Fruit fly (Drosophila melanogaster) whole organism, adult: ENCODE data around the gene Cox17.

Source experiments
- CG11617 ChIP-seq: fragments of 200-800 bp; sonication (Bioruptor generic); optimal IDR thresholded peaks from 2 replicates; lab custom pipeline; 2017; ENCODE audit warnings: mild to moderate bottlenecking, missing biosample characterization, missing genetic modification reagents, missing genetic modification characterization
- CG12768 ChIP-seq: fragments of 200-800 bp; sonication (Bioruptor generic); optimal IDR thresholded peaks from 2 replicates; lab custom pipeline; 2017; ENCODE audit warnings: missing biosample characterization, missing genetic modification characterization, mild to moderate bottlenecking, moderate library complexity, missing genetic modification reagents
- CG14711 ChIP-seq: fragments of 200-800 bp; sonication (Bioruptor generic); optimal IDR thresholded peaks from 2 replicates; lab custom pipeline; 2018; ENCODE audit warnings: missing biosample characterization, mild to moderate bottlenecking, missing genetic modification characterization, moderate library complexity
- CG1620 ChIP-seq: fragments of 200-800 bp; sonication (Bioruptor generic); optimal IDR thresholded peaks from 2 replicates; lab custom pipeline; 2016; ENCODE audit warnings: missing biosample characterization, missing genetic modification characterization
- CG33017 ChIP-seq: fragments of 200-800 bp; sonication (Bioruptor generic); optimal IDR thresholded peaks from 2 replicates; lab custom pipeline; 2018; ENCODE audit warnings: missing biosample characterization, mild to moderate bottlenecking, missing genetic modification characterization, moderate library complexity
- CG5204 ChIP-seq: fragments of 200-800 bp; sonication (Bioruptor generic); optimal IDR thresholded peaks from 2 replicates; lab custom pipeline; 2016; ENCODE audit warnings: missing biosample characterization, missing genetic modification characterization
- CG7045 ChIP-seq: fragments of 200-800 bp; sonication (Bioruptor generic); optimal IDR thresholded peaks from 2 replicates; lab custom pipeline; 2017; ENCODE audit warnings: missing biosample characterization, mild to moderate bottlenecking, missing genetic modification characterization
- CG7101 ChIP-seq: fragments of 200-800 bp; sonication (Bioruptor generic); optimal IDR thresholded peaks from 2 replicates; lab custom pipeline; 2018; ENCODE audit warnings: missing biosample characterization, mild to moderate bottlenecking, missing genetic modification characterization, moderate library complexity
- Clk ChIP-seq: fragments of 200-800 bp; sonication (Bioruptor generic); optimal IDR thresholded peaks from 2 replicates; lab custom pipeline; 2017; ENCODE audit warnings: missing biosample characterization, missing genetic modification characterization
- Crg-1 ChIP-seq: fragments of 200-800 bp; sonication (Bioruptor generic); optimal IDR thresholded peaks from 2 replicates; lab custom pipeline; 2016; ENCODE audit warnings: missing biosample characterization, missing genetic modification characterization
- Hr96 ChIP-seq: fragments of 200-800 bp; sonication (Bioruptor generic); optimal IDR thresholded peaks from 2 replicates; lab custom pipeline; 2016; ENCODE audit warnings: missing biosample characterization, missing genetic modification characterization
- Mnt ChIP-seq: fragments of 200-800 bp; sonication (Bioruptor generic); optimal IDR thresholded peaks from 2 replicates; lab custom pipeline; 2016; ENCODE audit warnings: missing biosample characterization, mild to moderate bottlenecking, missing genetic modification characterization
- bab1 ChIP-seq: fragments of 200-800 bp; sonication (Bioruptor generic); optimal IDR thresholded peaks from 3 replicates; lab custom pipeline; 2019; ENCODE audit warnings: missing biosample characterization, mild to moderate bottlenecking, missing genetic modification characterization, moderate library complexity
- cic ChIP-seq: fragments of 200-800 bp; sonication (Bioruptor generic); optimal IDR thresholded peaks from 2 replicates; lab custom pipeline; 2017; ENCODE audit warnings: missing biosample characterization, mild to moderate bottlenecking, missing genetic modification characterization, moderate library complexity
- cnc ChIP-seq, 2 experiments: fragments of >200 bp; optimal IDR thresholded peaks; 2 replicates each; lab custom pipeline; 2017
- kay ChIP-seq: fragments of 200-800 bp; sonication (Bioruptor generic); peaks from one replicate; lab custom pipeline; 2016; ENCODE audit warnings: missing biosample characterization, missing genetic modification characterization, borderline replicate concordance
- ovo ChIP-seq: fragments of 200-800 bp; sonication (Bioruptor generic); optimal IDR thresholded peaks from 2 replicates; lab custom pipeline; 2016; ENCODE audit warnings: missing biosample characterization, missing genetic modification characterization
- pad ChIP-seq: fragments of 200-800 bp; sonication (Bioruptor generic); optimal IDR thresholded peaks from 3 replicates; lab custom pipeline; 2017; ENCODE audit warnings: missing biosample characterization, missing genetic modification characterization, mild to moderate bottlenecking, moderate library complexity, missing genetic modification reagents
- tj ChIP-seq: fragments of 200-800 bp; sonication (Bioruptor generic); optimal IDR thresholded peaks from 3 replicates; lab custom pipeline; 2017; ENCODE audit warnings: missing biosample characterization, mild to moderate bottlenecking, missing genetic modification characterization, moderate library complexity
- toe ChIP-seq: fragments of 200-800 bp; sonication (Bioruptor generic); optimal IDR thresholded peaks from 2 replicates; lab custom pipeline; 2016; ENCODE audit warnings: missing biosample characterization, missing genetic modification characterization

Gene Cox17

DNA sequence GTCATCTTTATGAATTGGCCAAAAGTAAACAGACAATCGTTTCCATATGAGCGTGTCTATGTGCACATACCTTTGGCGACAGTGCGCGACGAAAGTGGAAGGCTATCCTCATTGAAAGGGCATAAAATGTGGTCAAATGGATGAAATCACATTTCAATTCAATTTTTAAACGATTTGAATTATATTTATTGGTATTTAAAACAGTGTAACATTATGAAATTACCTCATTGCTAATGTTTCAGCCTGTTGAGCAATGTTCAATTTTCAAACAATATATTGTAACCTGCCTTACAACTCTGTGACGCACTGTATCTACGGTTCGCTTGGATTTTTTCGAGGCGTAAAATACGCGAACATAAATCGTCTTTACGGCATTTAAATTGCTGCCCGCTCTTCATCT, 35.6 kb upstream of the Cox17 start:
- TF ChIP-seq CG11617 (GFP tag; lab: Kevin White, UChicago) (no peak), toe (GFP tag; lab: Kevin White, UChicago) (no peak), cnc (optimal IDR thresholded peaks at IDR 0.05; lab: Kevin White, UChicago) (no peak), Hr96 (GFP tag; lab: Kevin White, UChicago) (no peak), kay (GFP tag; lab: Kevin White, UChicago) (no peak), CG1620 (GFP tag; lab: Kevin White, UChicago) (no peak), cic (GFP tag; lab: Kevin White, UChicago) (no peak), tj (GFP tag; lab: Kevin White, UChicago) (no peak), Clk (GFP tag; lab: Kevin White, UChicago) (no peak), Mnt (GFP tag; lab: Kevin White, UChicago) (no peak), bab1 (GFP tag; lab: Kevin White, UChicago) (no peak), CG12768 (no peak), CG5204 (GFP tag; lab: Kevin White, UChicago) (no peak), ovo (GFP tag; lab: Kevin White, UChicago) (no peak), CG33017 (tag; lab: Kevin White, UChicago) (no peak), CG7045 (GFP tag; lab: Kevin White, UChicago) (no peak), CG14711 (no peak), CG7101 (tag; lab: Kevin White, UChicago) (no peak), pad (GFP tag; lab: Kevin White, UChicago) (no peak)

DNA sequence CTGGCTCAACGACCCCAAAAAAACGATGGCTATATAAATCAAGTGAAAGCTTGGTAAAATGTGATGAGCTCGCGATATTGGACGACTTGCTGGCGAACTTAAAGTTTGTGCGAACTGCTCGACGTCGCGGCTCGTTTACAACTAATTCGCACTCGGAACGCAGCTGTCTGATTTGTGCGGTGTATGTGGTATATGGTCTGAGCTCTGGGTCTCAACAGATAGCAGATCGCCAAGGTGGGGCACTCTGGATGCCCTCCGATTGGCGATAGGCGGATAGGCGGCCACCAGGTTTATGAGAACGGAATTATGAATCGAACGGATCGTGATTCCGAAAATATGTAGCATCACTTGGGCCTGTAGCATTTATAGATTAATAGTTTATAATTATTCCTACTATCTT, 31.9 kb upstream of the Cox17 start, which contains the start of gene Cyp4s3:
TSS of gene Cyp4s3 (minus strand) at position 146 of the 400 bp plus-strand sequence.
- TF ChIP-seq Mnt (GFP tag; lab: Kevin White, UChicago) (no peak), tj (GFP tag; lab: Kevin White, UChicago) (peak; percentile 70), Crg-1 (no peak)

DNA sequence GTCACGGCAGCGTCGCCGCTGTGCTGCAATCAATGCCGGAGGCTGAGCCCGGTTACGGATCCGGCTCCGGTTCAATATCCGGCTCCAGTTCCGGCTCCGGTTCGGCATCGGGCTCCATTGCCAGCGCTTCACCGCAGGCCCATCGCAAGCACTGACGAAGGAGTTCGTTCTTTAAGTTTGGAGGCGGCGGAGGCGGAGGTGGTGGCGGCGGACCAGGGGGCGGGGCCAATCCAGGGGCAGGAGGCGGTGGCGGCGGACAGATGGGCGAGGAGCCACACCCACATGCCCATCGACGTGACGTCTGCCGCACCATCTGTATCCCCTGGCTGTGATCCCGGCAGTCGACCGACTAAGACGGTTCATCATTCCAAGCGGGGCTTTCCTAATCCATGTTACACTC, 27.4 kb upstream of the Cox17 start:
- TF ChIP-seq CG33017 (tag; lab: Kevin White, UChicago) (no peak), CG14711 (no peak), CG5204 (GFP tag; lab: Kevin White, UChicago) (no peak), Crg-1 (no peak), CG12768 (no peak), pad (GFP tag; lab: Kevin White, UChicago) (no peak), Mnt (GFP tag; lab: Kevin White, UChicago) (no peak), CG7045 (GFP tag; lab: Kevin White, UChicago) (no peak), cic (GFP tag; lab: Kevin White, UChicago) (no peak), kay (GFP tag; lab: Kevin White, UChicago) (no peak), Clk (GFP tag; lab: Kevin White, UChicago) (no peak)

DNA sequence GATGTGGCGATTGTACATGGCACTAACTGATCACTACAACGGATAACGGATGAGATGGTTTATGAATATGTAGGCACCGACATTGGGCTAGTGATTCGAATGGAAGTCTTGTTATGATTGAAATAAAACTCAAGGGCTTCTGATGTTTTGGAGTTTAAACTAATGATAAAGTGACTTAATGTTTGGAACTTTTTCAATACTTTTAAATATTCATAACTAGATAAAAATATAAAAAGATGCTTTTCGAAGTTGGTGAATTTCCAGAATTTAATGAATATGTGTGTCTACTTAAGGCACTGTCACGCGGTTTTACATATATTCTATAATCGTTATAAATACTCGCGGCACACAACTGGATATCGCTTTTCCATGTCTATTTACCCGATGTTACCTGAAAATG, 11.4 kb upstream of the Cox17 start, which contains the start of gene CG9072:
TSS of gene CG9072 (minus strand) at position 101 of the 400 bp plus-strand sequence.
- TF ChIP-seq kay (GFP tag; lab: Kevin White, UChicago): no peak
- TF ChIP-seq cic (GFP tag; lab: Kevin White, UChicago): no peak
- no peak for TF ChIP-seq Mnt (GFP tag; lab: Kevin White, UChicago)
- no peak for TF ChIP-seq ovo (GFP tag; lab: Kevin White, UChicago)
- no peak for TF ChIP-seq Crg-1
- TF ChIP-seq tj (GFP tag; lab: Kevin White, UChicago): no peak
- TF ChIP-seq Hr96 (GFP tag; lab: Kevin White, UChicago): no peak
- no peak for TF ChIP-seq CG12768
- TF ChIP-seq CG11617 (GFP tag; lab: Kevin White, UChicago): no peak
- TF ChIP-seq CG14711: no peak
- TF ChIP-seq CG5204 (GFP tag; lab: Kevin White, UChicago): no peak
- no peak for TF ChIP-seq pad (GFP tag; lab: Kevin White, UChicago)
- no peak for TF ChIP-seq Clk (GFP tag; lab: Kevin White, UChicago)
- no peak for TF ChIP-seq CG1620 (GFP tag; lab: Kevin White, UChicago)
- no peak for TF ChIP-seq CG33017 (tag; lab: Kevin White, UChicago)

DNA sequence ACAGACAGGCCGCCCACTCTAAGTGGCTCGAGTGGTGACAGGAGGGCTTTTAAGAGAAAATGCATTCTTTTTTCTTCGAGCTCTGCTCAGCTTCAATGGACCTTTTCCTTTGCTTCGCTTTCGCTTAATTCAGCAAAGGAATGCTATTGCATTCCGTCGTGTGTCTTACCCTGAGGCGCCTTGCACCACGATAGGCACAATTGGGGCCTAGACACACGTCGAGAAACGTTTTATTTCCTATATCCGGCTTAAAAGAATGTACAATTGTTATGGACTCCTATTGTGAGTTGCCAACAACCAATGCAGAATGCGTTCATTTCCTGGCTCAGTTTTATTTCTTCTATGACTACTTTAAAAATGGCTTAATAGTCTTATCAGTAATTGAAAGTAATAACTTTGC, 6.7 kb upstream of the Cox17 start:
- no peak for TF ChIP-seq Hr96 (GFP tag; lab: Kevin White, UChicago)
- TF ChIP-seq CG11617 (GFP tag; lab: Kevin White, UChicago): no peak
- no peak for TF ChIP-seq CG7045 (GFP tag; lab: Kevin White, UChicago)
- TF ChIP-seq Crg-1: no peak
- no peak for TF ChIP-seq ovo (GFP tag; lab: Kevin White, UChicago)
- TF ChIP-seq CG1620 (GFP tag; lab: Kevin White, UChicago): no peak
- no peak for TF ChIP-seq CG5204 (GFP tag; lab: Kevin White, UChicago)
- no peak for TF ChIP-seq Mnt (GFP tag; lab: Kevin White, UChicago)
- no peak for TF ChIP-seq tj (GFP tag; lab: Kevin White, UChicago)

DNA sequence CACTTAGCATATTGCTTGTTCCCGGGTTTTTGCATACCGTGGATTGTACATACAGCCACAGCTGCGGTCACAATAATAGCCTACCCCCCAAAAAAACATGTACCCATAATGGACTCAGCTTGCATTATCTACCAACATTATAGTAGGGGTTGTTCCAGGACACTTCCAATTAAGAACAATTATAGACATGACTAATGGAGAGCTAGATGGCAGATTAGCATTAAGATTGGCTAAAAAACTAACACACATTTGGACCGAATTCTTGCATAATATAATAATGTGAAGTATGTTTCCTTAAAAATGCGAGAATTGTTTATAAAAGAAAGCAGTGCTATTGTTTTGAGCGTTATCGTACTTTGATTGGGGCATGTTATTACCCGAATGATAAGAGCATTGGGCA, 5.9 kb upstream of the Cox17 start:
- no peak for TF ChIP-seq Crg-1

DNA sequence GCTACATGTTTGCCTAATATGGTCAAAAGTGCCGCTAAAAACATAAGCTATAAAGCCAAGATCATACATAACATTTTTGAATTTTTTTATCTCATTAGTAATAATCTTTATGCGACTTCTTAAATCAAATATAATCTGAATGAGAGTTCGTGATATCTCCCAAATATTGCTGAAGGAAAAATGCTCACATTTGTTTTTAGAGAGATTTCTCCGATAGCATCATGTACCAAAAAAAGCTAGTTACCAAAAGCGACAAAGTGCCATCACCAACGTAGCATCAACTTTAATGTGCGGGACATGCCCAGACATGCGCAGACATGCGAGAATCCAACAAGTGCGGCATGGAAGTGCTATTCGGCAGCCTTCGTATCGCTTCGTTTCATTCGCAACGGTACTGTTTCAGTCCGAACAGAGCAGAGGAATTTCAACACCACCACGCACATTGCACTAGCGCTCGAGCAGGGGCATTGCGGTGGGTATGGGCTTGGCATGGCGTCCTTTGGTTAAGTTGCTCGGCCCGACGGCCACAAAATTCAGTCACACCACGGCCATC, 4.7 kb upstream of the Cox17 start, which contains the start of gene Rab3-GEF:
TSS of gene Rab3-GEF (plus strand) at position 537 of the 553 bp plus-strand sequence.
- TF ChIP-seq Mnt (GFP tag; lab: Kevin White, UChicago) (no peak), Clk (GFP tag; lab: Kevin White, UChicago) (no peak), Hr96 (GFP tag; lab: Kevin White, UChicago) (no peak), ovo (GFP tag; lab: Kevin White, UChicago) (no peak), bab1 (GFP tag; lab: Kevin White, UChicago) (no peak), cnc (optimal IDR thresholded peaks at IDR 0.05; lab: Kevin White, UChicago) (no peak), CG33017 (tag; lab: Kevin White, UChicago) (no peak), kay (GFP tag; lab: Kevin White, UChicago) (no peak)
